Worm (Caenorhabditis elegans) whole organism, mixed stage, embryonic: ENCODE results near the gene K11H12.4.

Experiments
- M03D4.4 ChIP-seq: sonication (generic microtip); optimal IDR thresholded peaks from 2 replicates; lab custom pipeline; 2017; ENCODE audit warnings: mild to moderate bottlenecking, missing genetic modification characterization, missing compliant biosample characterization
- bed-3 ChIP-seq: fragments of 200-800 bp; sonication (Bioruptor generic); optimal IDR thresholded peaks from 3 replicates; lab custom pipeline; 2018; ENCODE audit warnings: mild to moderate bottlenecking, missing genetic modification characterization, moderate library complexity, missing compliant biosample characterization
- blmp-1 ChIP-seq: fragments of 150-350 bp; optimal IDR thresholded peaks from 2 replicates; lab custom pipeline; 2014; ENCODE audit warnings: missing biosample characterization, missing genetic modification characterization
- ceh-39 ChIP-seq: fragments of 150-350 bp; optimal IDR thresholded peaks from 2 replicates; lab custom pipeline; 2014; ENCODE audit warnings: missing biosample characterization, missing genetic modification characterization
- ceh-43 ChIP-seq: fragments of 200-800 bp; sonication (Bioruptor generic); optimal IDR thresholded peaks from 2 replicates; lab custom pipeline; 2018; ENCODE audit warnings: mild to moderate bottlenecking, missing genetic modification characterization, moderate library complexity, missing compliant biosample characterization
- ceh-83 ChIP-seq: fragments of 200-800 bp; sonication (Bioruptor generic); optimal IDR thresholded peaks from 2 replicates; lab custom pipeline; 2018; ENCODE audit warnings: mild to moderate bottlenecking, missing genetic modification characterization, missing compliant biosample characterization
- ces-1 ChIP-seq: fragments of 150-350 bp; optimal IDR thresholded peaks from 2 replicates; lab custom pipeline; 2014; ENCODE audit warnings: missing biosample characterization, missing genetic modification reagents, missing genetic modification characterization
- cnd-1 ChIP-seq: fragments of 200-800 bp; sonication (Bioruptor generic); optimal IDR thresholded peaks from 2 replicates; lab custom pipeline; 2018; ENCODE audit warnings: mild to moderate bottlenecking, missing genetic modification characterization, missing compliant biosample characterization
- drap-1 ChIP-seq: fragments of 200-800 bp; sonication (Bioruptor generic); optimal IDR thresholded peaks from 3 replicates; lab custom pipeline; 2018; ENCODE audit warnings: mild to moderate bottlenecking, missing genetic modification characterization, missing compliant biosample characterization
- elt-3 ChIP-seq: fragments of 150-350 bp; optimal IDR thresholded peaks from 2 replicates; lab custom pipeline; 2014; ENCODE audit warnings: missing biosample characterization, missing genetic modification characterization
- flh-1 ChIP-seq: fragments of 200-800 bp; sonication (Bioruptor generic); optimal IDR thresholded peaks from 2 replicates; lab custom pipeline; 2018; ENCODE audit warnings: mild to moderate bottlenecking, missing genetic modification characterization, moderate library complexity, missing compliant biosample characterization
- ham-2 ChIP-seq: fragments of 200-800 bp; sonication (Bioruptor generic); optimal IDR thresholded peaks from 2 replicates; lab custom pipeline; 2018; ENCODE audit warnings: mild to moderate bottlenecking, missing genetic modification characterization, missing compliant biosample characterization
- hlh-1 ChIP-seq: fragments of 150-350 bp; optimal IDR thresholded peaks from 2 replicates; lab custom pipeline; 2014; ENCODE audit warnings: missing biosample characterization, missing genetic modification reagents, missing genetic modification characterization
- lin-13 ChIP-seq: fragments of 150-350 bp; optimal IDR thresholded peaks from 2 replicates; lab custom pipeline; 2014; ENCODE audit warnings: missing biosample characterization, missing genetic modification characterization
- lin-32 ChIP-seq: fragments of 200-800 bp; sonication (Bioruptor generic); optimal IDR thresholded peaks from 2 replicates; lab custom pipeline; 2018; ENCODE audit warnings: mild to moderate bottlenecking, missing genetic modification characterization, missing compliant biosample characterization
- lsy-2 ChIP-seq: fragments of 150-350 bp; optimal IDR thresholded peaks from 2 replicates; lab custom pipeline; 2014; ENCODE audit warnings: missing biosample characterization, missing genetic modification characterization
- mls-2 ChIP-seq: sonication (generic microtip); optimal IDR thresholded peaks from 2 replicates; lab custom pipeline; 2016; ENCODE audit warnings: mild to moderate bottlenecking, missing genetic modification characterization, moderate library complexity, missing compliant biosample characterization
- nhr-12 ChIP-seq: fragments of 150-350 bp; optimal IDR thresholded peaks from 2 replicates; lab custom pipeline; 2014; ENCODE audit warnings: missing biosample characterization, missing genetic modification characterization
- nhr-2 ChIP-seq: fragments of 150-350 bp; optimal IDR thresholded peaks from 2 replicates; lab custom pipeline; 2014; ENCODE audit warnings: missing biosample characterization, missing genetic modification characterization
- nhr-28 ChIP-seq: fragments of 150-350 bp; optimal IDR thresholded peaks from 2 replicates; lab custom pipeline; 2014; ENCODE audit warnings: missing biosample characterization, missing genetic modification characterization
- nhr-76 ChIP-seq: sonication (generic microtip); optimal IDR thresholded peaks from 2 replicates; lab custom pipeline; 2017; ENCODE audit warnings: missing biosample characterization, missing genetic modification characterization
- pha-4 ChIP-seq: fragments of 150-350 bp; optimal IDR thresholded peaks from 2 replicates; lab custom pipeline; 2018; ENCODE audit warnings: missing biosample characterization, missing genetic modification reagents, missing genetic modification characterization
- sem-2 ChIP-seq: fragments of 200-800 bp; sonication (Bioruptor generic); optimal IDR thresholded peaks from 2 replicates; lab custom pipeline; 2018; ENCODE audit warnings: mild to moderate bottlenecking, missing genetic modification characterization, missing compliant biosample characterization
- snpc-4 ChIP-seq: fragments of 150-350 bp; optimal IDR thresholded peaks from 2 replicates; lab custom pipeline; 2014; ENCODE audit warnings: missing biosample characterization, missing genetic modification characterization
- sptf-1 ChIP-seq: sonication (generic microtip); optimal IDR thresholded peaks from 2 replicates; lab custom pipeline; 2017; ENCODE audit warnings: mild to moderate bottlenecking, missing genetic modification characterization, moderate library complexity, missing compliant biosample characterization
- tbx-8 ChIP-seq: fragments of 200-800 bp; sonication (Bioruptor generic); optimal IDR thresholded peaks from 2 replicates; lab custom pipeline; 2018; ENCODE audit warnings: mild to moderate bottlenecking, missing genetic modification characterization, moderate library complexity, missing compliant biosample characterization
- unc-120 ChIP-seq: sonication (generic microtip); optimal IDR thresholded peaks from 2 replicates; lab custom pipeline; 2017; ENCODE audit warnings: missing genetic modification characterization, missing compliant biosample characterization; ENCODE audit not compliant: poor library complexity, severe bottlenecking
- unc-39 ChIP-seq: fragments of 150-350 bp; optimal IDR thresholded peaks from 2 replicates; lab custom pipeline; 2014; ENCODE audit warnings: missing biosample characterization, missing genetic modification characterization
- unc-62 ChIP-seq: fragments of 150-350 bp; optimal IDR thresholded peaks from 2 replicates; lab custom pipeline; 2014; ENCODE audit warnings: missing biosample characterization, missing genetic modification reagents, missing genetic modification characterization
- zip-8 ChIP-seq: fragments of 150-350 bp; optimal IDR thresholded peaks from 2 replicates; lab custom pipeline; 2014; ENCODE audit warnings: missing biosample characterization, missing genetic modification characterization
- ztf-11 ChIP-seq: fragments of 150-350 bp; optimal IDR thresholded peaks from 2 replicates; lab custom pipeline; 2014; ENCODE audit warnings: missing biosample characterization, missing genetic modification characterization

The K11H12.4 gene

ce11 chrIV:675471-676159 is at the start of gene K11H12.4, which contains the start of gene K11H12.10:
Gene K11H12.4, minus strand, starts transcription at chrIV:675883.
Gene K11H12.10, plus strand, starts transcription at chrIV:676075.
- TF ChIP-seq zip-8 (peak; percentile 84), sem-2 (GFP tag; lab: Kevin White, UChicago) (no peak)

ce11 chrIV:719351-719750 is 43.7 kb upstream of the K11H12.4 start, which contains the start of gene Y55F3C.10:
Gene Y55F3C.10, minus strand, starts transcription at chrIV:719451.
- TF ChIP-seq lin-32 (GFP tag; lab: Kevin White, UChicago) = no peak
- no peak for TF ChIP-seq nhr-28 (tag; lab: Kevin White, UChicago)
- TF ChIP-seq nhr-12 (tag; lab: Kevin White, UChicago) = no peak
- TF ChIP-seq ceh-43 = no peak
- TF ChIP-seq, all 35 proteins: peak for 0

ce11 chrIV:716323-716722 is 40.6 kb upstream of the K11H12.4 start, which contains the start of gene clec-164:
Gene clec-164, plus strand, starts transcription at chrIV:716623.
- TF ChIP-seq snpc-4 (tag; lab: Kevin White, UChicago) = no peak
- no peak for TF ChIP-seq mls-2 (tag; lab: Kevin White, UChicago)
- no peak for TF ChIP-seq lsy-2 (tag; lab: Kevin White, UChicago)
- TF ChIP-seq nhr-76 (tag; lab: Kevin White, UChicago) = no peak
- TF ChIP-seq unc-39 (tag; lab: Kevin White, UChicago) = no peak
- TF ChIP-seq ces-1 (GFP tag; lab: Kevin White, UChicago) = no peak
- no peak for TF ChIP-seq blmp-1 (tag; lab: Kevin White, UChicago)
- TF ChIP-seq ceh-39 (tag; lab: Kevin White, UChicago) = no peak
- TF ChIP-seq drap-1 (GFP tag; lab: Kevin White, UChicago) = no peak
- no peak for TF ChIP-seq ham-2
- TF ChIP-seq nhr-28 (tag; lab: Kevin White, UChicago) = no peak
- no peak for TF ChIP-seq ceh-43
- no peak for TF ChIP-seq unc-62 (GFP tag; lab: Kevin White, UChicago)
- TF ChIP-seq cnd-1 (tag; lab: Kevin White, UChicago) = no peak
- no peak for TF ChIP-seq zip-8
- no peak for TF ChIP-seq M03D4.4 (tag; lab: Kevin White, UChicago)
- TF ChIP-seq, all 35 proteins: peak for 0

ce11 chrIV:715433-715832 is 39.8 kb upstream of the K11H12.4 start:
- no peak for TF ChIP-seq M03D4.4 (tag; lab: Kevin White, UChicago)
- TF ChIP-seq ces-1 (GFP tag; lab: Kevin White, UChicago) = peak; percentile 93
- TF ChIP-seq ceh-83 (GFP tag; lab: Kevin White, UChicago) = peak; percentile 4

- TF ChIP-seq tbx-8 (GFP tag; lab: Kevin White, UChicago) (no peak), ceh-39 (tag; lab: Kevin White, UChicago) (no peak), ham-2 (no peak), ztf-11 (no peak)
- TF ChIP-seq, all 35 proteins: peak for 0
Observed at ce11 chrIV:707635-708034, 32.0 kb upstream of the K11H12.4 start, which contains the start of gene cutl-26. Gene cutl-26, minus strand, starts transcription at chrIV:707735.

- no peak for TF ChIP-seq unc-120 (tag; lab: Kevin White, UChicago)
- TF ChIP-seq pha-4 (tag; lab: Kevin White, UChicago) = no peak
- TF ChIP-seq lsy-2 (tag; lab: Kevin White, UChicago) = no peak
- TF ChIP-seq sptf-1 = no peak
- TF ChIP-seq lin-13 (tag; lab: Kevin White, UChicago) = no peak
- TF ChIP-seq hlh-1 (tag; lab: Kevin White, UChicago) = no peak
- TF ChIP-seq unc-39 (tag; lab: Kevin White, UChicago) = no peak
- TF ChIP-seq tbx-8 (GFP tag; lab: Kevin White, UChicago) = no peak
Observed at ce11 chrIV:698304-698703, 22.6 kb upstream of the K11H12.4 start, which contains the start of gene Y55F3C.17. Gene Y55F3C.17, minus strand, starts transcription at chrIV:698404.

- no peak for TF ChIP-seq nhr-28 (tag; lab: Kevin White, UChicago)
- TF ChIP-seq mls-2 (tag; lab: Kevin White, UChicago) = no peak
- no peak for TF ChIP-seq ceh-43
- no peak for TF ChIP-seq flh-1 (GFP tag; lab: Kevin White, UChicago)
- no peak for TF ChIP-seq unc-120 (tag; lab: Kevin White, UChicago)
- no peak for TF ChIP-seq nhr-2
- TF ChIP-seq tbx-8 (GFP tag; lab: Kevin White, UChicago) = no peak
- no peak for TF ChIP-seq cnd-1 (tag; lab: Kevin White, UChicago)
- no peak for TF ChIP-seq pha-4 (tag; lab: Kevin White, UChicago)
- no peak for TF ChIP-seq sptf-1
- no peak for TF ChIP-seq unc-62 (GFP tag; lab: Kevin White, UChicago)
- TF ChIP-seq blmp-1 (tag; lab: Kevin White, UChicago) = no peak
- TF ChIP-seq bed-3 (GFP tag; lab: Kevin White, UChicago) = no peak
- TF ChIP-seq snpc-4 (tag; lab: Kevin White, UChicago) = no peak
- TF ChIP-seq hlh-1 (tag; lab: Kevin White, UChicago) = no peak
- no peak for TF ChIP-seq elt-3
Observed at ce11 chrIV:684748-685147, 9.1 kb upstream of the K11H12.4 start.
